Worm (Caenorhabditis elegans) whole organism, young adult: Measurements from ENCODE around the gene rif-1.1.

Source experiments
- B0035.1 ChIP-seq: sonication (generic microtip); optimal IDR thresholded peaks from 2 replicates; lab custom pipeline; 2016; ENCODE audit warnings: missing genetic modification characterization, mild to moderate bottlenecking, missing compliant biosample characterization, missing genotype, missing genetic modification reagents
- F10E7.11 ChIP-seq: sonication (generic microtip); optimal IDR thresholded peaks from 2 replicates; lab custom pipeline; 2017; ENCODE audit warnings: mild to moderate bottlenecking, missing genetic modification characterization, moderate library complexity, missing compliant biosample characterization
- F39B2.1 ChIP-seq: fragments of 200-800 bp; sonication (Bioruptor generic); IDR thresholded peaks from 2 replicates; pipeline ENCODE4 v1.3.6; 2022; ENCODE audit warnings: missing genetic modification reagents, missing genetic modification characterization, missing compliant biosample characterization
- F55B11.4 ChIP-seq: sonication (generic microtip); optimal IDR thresholded peaks from 2 replicates; lab custom pipeline; 2016; ENCODE audit warnings: missing compliant biosample characterization, missing genetic modification characterization, borderline replicate concordance; ENCODE audit not compliant: insufficient read depth
- F57C9.4 ChIP-seq: sonication (generic microtip); optimal IDR thresholded peaks from 2 replicates; lab custom pipeline; 2017; ENCODE audit warnings: mild to moderate bottlenecking, missing genetic modification characterization, missing compliant biosample characterization
- K11D2.4 ChIP-seq: fragments of 200-800 bp; sonication (Bioruptor generic); IDR thresholded peaks from 2 replicates; pipeline ENCODE4 v1.3.6; 2022; ENCODE audit warnings: missing genetic modification reagents, missing genetic modification characterization, missing compliant biosample characterization
- T07F8.4 ChIP-seq: sonication (generic microtip); optimal IDR thresholded peaks from 2 replicates; lab custom pipeline; 2016; ENCODE audit warnings: mild to moderate bottlenecking, missing genetic modification characterization, moderate library complexity, missing compliant biosample characterization
- Y53G8AR.9 ChIP-seq: fragments of 200-800 bp; sonication (Bioruptor generic); conservative IDR thresholded peaks from 2 replicates; pipeline ENCODE4 v1.3.6; 2022; ENCODE audit warnings: missing genetic modification reagents, missing genetic modification characterization, missing compliant biosample characterization
- Y67H2A.10 ChIP-seq: fragments of 200-800 bp; sonication (Bioruptor generic); conservative IDR thresholded peaks from 2 replicates; pipeline ENCODE4 v1.3.6; 2022; ENCODE audit warnings: missing genetic modification reagents, missing genetic modification characterization, missing compliant biosample characterization
- akir-1 ChIP-seq: fragments of 200-800 bp; sonication (Bioruptor generic); optimal IDR thresholded peaks from 2 replicates; lab custom pipeline; 2018; ENCODE audit warnings: mild to moderate bottlenecking, missing genetic modification characterization, moderate library complexity, missing compliant biosample characterization
- aptf-3 ChIP-seq: fragments of 200-800 bp; sonication (Bioruptor generic); IDR thresholded peaks from 2 replicates; pipeline ENCODE4 v1.3.6; 2022; ENCODE audit warnings: missing genetic modification characterization, missing compliant biosample characterization
- atf-7 ChIP-seq: sonication (generic microtip); optimal IDR thresholded peaks from 2 replicates; lab custom pipeline; 2017; ENCODE audit warnings: mild to moderate bottlenecking, missing genetic modification characterization, missing compliant biosample characterization
- attf-5 ChIP-seq: fragments of 200-800 bp; sonication (Bioruptor generic); optimal IDR thresholded peaks from 2 replicates; lab custom pipeline; 2018; ENCODE audit warnings: mild to moderate bottlenecking, missing genetic modification characterization, missing compliant biosample characterization
- cebp-1 ChIP-seq, 2 experiments: fragments of 200-800 bp in 1 of 2; sonication (Bioruptor generic) in 1 of 2; sonication (generic microtip) in 1 of 2; IDR thresholded peaks in 1 of 2; optimal IDR thresholded peaks in 1 of 2; 2 replicates each; pipeline versions ENCODE4 v1.3.6 to Lab custom; 2017 to 2022; ENCODE audit warnings: missing compliant biosample characterization in 2 of 2, missing genetic modification characterization in 2 of 2, mild to moderate bottlenecking in 1 of 2, missing genetic modification reagents in 1 of 2, moderate library complexity in 1 of 2
- ceh-27 ChIP-seq: fragments of 200-800 bp; sonication (Bioruptor generic); optimal IDR thresholded peaks from 2 replicates; lab custom pipeline; 2018; ENCODE audit warnings: mild to moderate bottlenecking, missing genetic modification characterization, moderate library complexity, missing compliant biosample characterization
- hmg-1.2 ChIP-seq: fragments of 200-800 bp; sonication (Bioruptor generic); IDR thresholded peaks from 2 replicates; pipeline ENCODE4 v1.3.6; 2022; ENCODE audit warnings: missing genetic modification reagents, missing genetic modification characterization, missing compliant biosample characterization
- hrde-1 ChIP-seq: sonication (generic microtip); optimal IDR thresholded peaks from 2 replicates; lab custom pipeline; 2016; ENCODE audit warnings: missing genetic modification characterization, mild to moderate bottlenecking, missing compliant biosample characterization, moderate library complexity, missing genotype, missing genetic modification reagents, borderline replicate concordance
- hsf-1 ChIP-seq: fragments of 200-800 bp; sonication (Bioruptor generic); IDR thresholded peaks from 2 replicates; pipeline ENCODE4 v1.3.6; 2022; ENCODE audit warnings: missing genetic modification reagents, missing genetic modification characterization, missing compliant biosample characterization
- lir-1 ChIP-seq: fragments of 200-800 bp; sonication (Bioruptor generic); conservative IDR thresholded peaks from 2 replicates; pipeline ENCODE4 v1.3.6; 2022; ENCODE audit warnings: missing genetic modification reagents, missing genetic modification characterization, missing compliant biosample characterization
- madf-3 ChIP-seq: fragments of 200-800 bp; sonication (Bioruptor generic); IDR thresholded peaks from 2 replicates; pipeline ENCODE4 v1.3.6; 2022; ENCODE audit warnings: missing genetic modification reagents, missing genetic modification characterization, missing compliant biosample characterization
- madf-6 ChIP-seq: fragments of 200-800 bp; sonication (Bioruptor generic); IDR thresholded peaks from 2 replicates; pipeline ENCODE4 v1.3.6; 2022; ENCODE audit warnings: missing genetic modification reagents, missing genetic modification characterization, missing compliant biosample characterization
- mcd-1 ChIP-seq: fragments of 200-800 bp; sonication (Bioruptor generic); IDR thresholded peaks from 2 replicates; pipeline ENCODE4 v1.3.6; 2022; ENCODE audit warnings: missing genetic modification reagents, missing genetic modification characterization, missing compliant biosample characterization
- nfyb-1 ChIP-seq: fragments of 200-800 bp; sonication (Bioruptor generic); IDR thresholded peaks from 2 replicates; pipeline ENCODE4 v1.3.6; 2022; ENCODE audit warnings: missing genetic modification reagents, missing genetic modification characterization, missing compliant biosample characterization
- nhr-120 ChIP-seq: fragments of 200-800 bp; sonication (Bioruptor generic); IDR thresholded peaks from 2 replicates; pipeline ENCODE4 v1.3.6; 2022; ENCODE audit warnings: missing genetic modification characterization, missing compliant biosample characterization
- nhr-80 ChIP-seq: sonication (generic microtip); optimal IDR thresholded peaks from 2 replicates; lab custom pipeline; 2016; ENCODE audit warnings: missing genetic modification characterization, missing compliant biosample characterization
- sdz-38 ChIP-seq: sonication (generic microtip); optimal IDR thresholded peaks from 2 replicates; lab custom pipeline; 2016; ENCODE audit warnings: missing genotype, missing genetic modification characterization, missing compliant biosample characterization
- snpc-3.4 ChIP-seq: sonication (generic microtip); optimal IDR thresholded peaks from 2 replicates; lab custom pipeline; 2017; ENCODE audit warnings: missing genetic modification characterization, mild to moderate bottlenecking, missing compliant biosample characterization, antibody characterized with exemption, moderate library complexity, missing genotype, missing genetic modification reagents
- zim-3 ChIP-seq: sonication (generic microtip); optimal IDR thresholded peaks from 2 replicates; lab custom pipeline; 2017; ENCODE audit warnings: mild to moderate bottlenecking, missing genetic modification characterization, moderate library complexity, missing compliant biosample characterization
- ztf-18 ChIP-seq: sonication (generic microtip); optimal IDR thresholded peaks from 2 replicates; lab custom pipeline; 2016; ENCODE audit warnings: missing genotype, mild to moderate bottlenecking, missing genetic modification characterization, missing compliant biosample characterization
- ztf-28 ChIP-seq: fragments of 200-800 bp; sonication (Bioruptor generic); IDR thresholded peaks from 2 replicates; pipeline ENCODE4 v1.3.6; 2022; ENCODE audit warnings: missing genetic modification reagents, missing genetic modification characterization, missing compliant biosample characterization

Gene rif-1.1

ce11 chrIV:17470096-17470602, 9.1 kb upstream of the rif-1.1 start, which contains the start of gene F11E6.4 (continued):
- TF ChIP-seq hrde-1 (tag; lab: Kevin White, UChicago) (no peak), hsf-1 (no peak), B0035.1 (tag; lab: Kevin White, UChicago) (peak; percentile 11), madf-6 (GFP tag; lab: Robert Waterston, UW) (no peak)

- TF ChIP-seq Y53G8AR.9 (GFP tag; lab: Robert Waterston, UW) (0 out of 2 replicates have a peak, but pooled peaks have one; percentile 31), hmg-1.2 (GFP tag; lab: Robert Waterston, UW) (no peak), atf-7 (tag; lab: Kevin White, UChicago) (no peak)
- TF ChIP-seq, all 124 proteins: peak for 1
Measured at ce11 chrIV:17467825-17468224, 6.8 kb upstream of the rif-1.1 start.

ce11 chrIV:17467325-17467724, 6.3 kb upstream of the rif-1.1 start, which contains the start of gene elo-2:
elo-2 (minus strand) TSS chrIV:17467408.
- TF ChIP-seq ztf-28 (GFP tag; lab: Robert Waterston, UW) (no peak), zim-3 (tag; lab: Kevin White, UChicago) (no peak), F39B2.1 (no peak), F10E7.11 (tag; lab: Kevin White, UChicago) (no peak), F57C9.4 (tag; lab: Kevin White, UChicago) (no peak), madf-3 (GFP tag; lab: Robert Waterston, UW) (no peak), hrde-1 (tag; lab: Kevin White, UChicago) (no peak), nfyb-1 (GFP tag; lab: Robert Waterston, UW) (0 out of 2 replicates have a peak, but pooled peaks have one; percentile 19), T07F8.4 (tag; lab: Kevin White, UChicago) (no peak), mcd-1 (GFP tag; lab: Robert Waterston, UW) (no peak), K11D2.4 (GFP tag; lab: Robert Waterston, UW) (no peak), attf-5 (GFP tag; lab: Kevin White, UChicago) (no peak), lir-1 (GFP tag; lab: Robert Waterston, UW) (no peak), sdz-38 (tag; lab: Kevin White, UChicago) (no peak), Y53G8AR.9 (GFP tag; lab: Robert Waterston, UW) (no peak), akir-1 (no peak), nhr-120 (GFP tag; lab: Robert Waterston, UW) (no peak), nhr-80 (peak; percentile 51), F55B11.4 (tag; lab: Kevin White, UChicago) (no peak), ztf-18 (tag; lab: Kevin White, UChicago) (peak; percentile 22), Y67H2A.10 (no peak)

- TF ChIP-seq nhr-80 (peak; percentile 23), snpc-3.4 (tag; lab: Kevin White, UChicago) (no peak), sdz-38 (tag; lab: Kevin White, UChicago) (no peak), ceh-27 (GFP tag; lab: Kevin White, UChicago) (no peak), cebp-1 (GFP tag; IDR thresholded peaks at IDR 0.05; lab: Robert Waterston, UW) (no peak), cebp-1 (tag; optimal IDR thresholded peaks at IDR 0.05; lab: Kevin White, UChicago) (peak; percentile 40), ztf-28 (GFP tag; lab: Robert Waterston, UW) (no peak), F10E7.11 (tag; lab: Kevin White, UChicago) (no peak), aptf-3 (GFP tag; lab: Robert Waterston, UW) (no peak), Y67H2A.10 (no peak)
- TF ChIP-seq, all 124 proteins: peak for 2
Measured at ce11 chrIV:17465886-17466285, 4.8 kb upstream of the rif-1.1 start, which contains the start of gene F11E6.6. F11E6.6 (minus strand) TSS chrIV:17465986.
